Fruit fly (Drosophila melanogaster) S2 (cell line): Measurements from ENCODE around the gene spd-2.

Source experiments
- CG8478 ChIP-seq: fragments of >200 bp; optimal IDR thresholded peaks from 2 replicates; lab custom pipeline; 2018
- CTCF ChIP-seq, 2 experiments: fragments of >200 bp; optimal IDR thresholded peaks; 2 replicates each; lab custom pipeline; 2018

- TF ChIP-seq CTCF (optimal IDR thresholded peaks at IDR 0.05; lab: Kevin White, UChicago) (no peak), CG8478 (no peak)
Measured at dm6 chr3L:16629793-16630192, 35.0 kb upstream of the spd-2 start.
